Fruit fly (Drosophila melanogaster): Measurements from ENCODE around the gene CG11398.
A peak's percentile ranks its signal among the peaks of the same experiment; 100 is the strongest.

Gene CG11398

dm6 chrX:1209251-1210020, 5.5 kb downstream of the CG11398 start, which contains the start of gene CG11382:
Gene CG11382, plus strand, starts transcription at chrX:1209970.
- TF ChIP-seq sens (GFP tag) = peak; percentile 36
- TF ChIP-seq stwl (tag; optimal IDR thresholded peaks at IDR 0.05) = peak; percentile 5
- TF ChIP-seq CG4707 (GFP tag; optimal IDR thresholded peaks at IDR 0.05) = peak; percentile 78
- peak; percentile 5 for TF ChIP-seq CG10979 (tag; optimal IDR thresholded peaks at IDR 0.05)
- TF ChIP-seq kni (GFP tag; optimal IDR thresholded peaks at IDR 0.05) = peak; percentile 31
- TF ChIP-seq B-H1 (GFP tag; IDR thresholded peaks at IDR 0.05) = no peak
- peak; percentile 10 to 57 for TF ChIP-seq Trl (optimal IDR thresholded peaks at IDR 0.05)
- TF ChIP-seq Trl (GFP tag; optimal IDR thresholded peaks at IDR 0.05) = no peak
- no peak for TF ChIP-seq B-H2 (GFP tag; optimal IDR thresholded peaks at IDR 0.05)
- TF ChIP-seq slou (GFP tag; optimal IDR thresholded peaks at IDR 0.05) = no peak
- TF ChIP-seq zen (tag; optimal IDR thresholded peaks at IDR 0.05) = peak; percentile 37
- peak; percentile 92 for TF ChIP-seq Blimp-1 (GFP tag; optimal IDR thresholded peaks at IDR 0.05)
- 0 out of 2 replicates have a peak, but pooled peaks have one; percentile 19 for TF ChIP-seq CG31441 (GFP tag; IDR thresholded peaks at IDR 0.05)
- TF ChIP-seq CG8388 (GFP tag; optimal IDR thresholded peaks at IDR 0.05) = peak; percentile 20
- peak in 1 of 3 experiments; percentile 2 for TF ChIP-seq lola (GFP tag; optimal IDR thresholded peaks at IDR 0.05)
- peak; percentile 96 for TF ChIP-seq CG6654 (GFP tag; optimal IDR thresholded peaks at IDR 0.05)
- TF ChIP-seq CG8359 (GFP tag; optimal IDR thresholded peaks at IDR 0.05; ENCODE audit: borderline replicate concordance) = no peak
- TF ChIP-seq cad (GFP tag; optimal IDR thresholded peaks at IDR 0.05) = peak; percentile 79
- TF ChIP-seq CG4404 (GFP tag; IDR thresholded peaks at IDR 0.05) = no peak
- TF ChIP-seq BEAF-32 (GFP tag; optimal IDR thresholded peaks at IDR 0.05) = peak; percentile 12
- TF ChIP-seq yki (optimal IDR thresholded peaks at IDR 0.05) = no peak
- TF ChIP-seq dmrt99B (tag; optimal IDR thresholded peaks at IDR 0.05) = peak; percentile 12
- TF ChIP-seq CG15696 (tag; optimal IDR thresholded peaks at IDR 0.05) = peak; percentile 15
- 0 out of 2 replicates have a peak, but pooled peaks have one; percentile 21 for TF ChIP-seq Xrp1 (GFP tag; IDR thresholded peaks at IDR 0.05)
- peak; percentile 3 for TF ChIP-seq nerfin-1 (tag; optimal IDR thresholded peaks at IDR 0.05)
- no peak for TF ChIP-seq kah (GFP tag; optimal IDR thresholded peaks at IDR 0.05)
- 0 out of 4 replicates have a peak, but pooled peaks have one; percentile 39 for TF ChIP-seq Dll (GFP tag; IDR thresholded peaks at IDR 0.05; ENCODE audit: partially characterized antibody)
- peak in 1 of 2 experiments; percentile 13 for TF ChIP-seq tll (GFP tag; optimal IDR thresholded peaks at IDR 0.05)
- no peak for TF ChIP-seq so (GFP tag; IDR thresholded peaks at IDR 0.05)

dm6 chrX:1206437-1206836, 8.5 kb downstream of the CG11398 start, which contains the start of gene CG14624:
Gene CG14624, plus strand, starts transcription at chrX:1206737.
- no peak for TF ChIP-seq Hmx (GFP tag; optimal IDR thresholded peaks at IDR 0.05)
- no peak for TF ChIP-seq Lpt (GFP tag; optimal IDR thresholded peaks at IDR 0.05)
- no peak for TF ChIP-seq CG16779 (GFP tag; IDR thresholded peaks at IDR 0.05)
- TF ChIP-seq CG5180 (GFP tag; optimal IDR thresholded peaks at IDR 0.05) = no peak

dm6 chrX:1203477-1203876, 11.5 kb downstream of the CG11398 start, which contains the start of gene CG11381:
Gene CG11381, plus strand, starts transcription at chrX:1203777.
- TF ChIP-seq insv (GFP tag; optimal IDR thresholded peaks at IDR 0.05) = no peak

dm6 chrX:1199246-1199645, 15.7 kb downstream of the CG11398 start, which contains the start of gene CG14625:
Gene CG14625, plus strand, starts transcription at chrX:1199546.
- TF ChIP-seq Blimp-1 (GFP tag; optimal IDR thresholded peaks at IDR 0.05) (peak; percentile 10), D (optimal IDR thresholded peaks at IDR 0.05) (no peak), D (GFP tag; optimal IDR thresholded peaks at IDR 0.05) (no peak), CG13424 (tag; optimal IDR thresholded peaks at IDR 0.05) (no peak), H15 (GFP tag; IDR thresholded peaks at IDR 0.05) (no peak), NFAT (GFP tag; IDR thresholded peaks at IDR 0.05) (no peak)

All from whole organism, embryonic.